Fruit fly (Drosophila melanogaster) ovary, adult (tissue): ENCODE data around the gene CG1239.

Source experiments
- CG17801 ChIP-seq: fragments of 200-800 bp; optimal IDR thresholded peaks from 2 replicates; lab custom pipeline; 2019; ENCODE audit warnings: missing biosample characterization, mild to moderate bottlenecking, missing genetic modification characterization, moderate library complexity; ENCODE audit not compliant: partially characterized antibody

The CG1239 gene

dm6 chr3R:5733181-5733580, at the start of gene CG1239:
Gene CG1239 (plus strand): TSS chr3R:5733513.
- TF ChIP-seq CG17801 (GFP tag; lab: Kevin White, UChicago), result no peak

dm6 chr3R:5684550-5685118, 48.7 kb upstream of the CG1239 start:
- no peak for TF ChIP-seq CG17801 (GFP tag; lab: Kevin White, UChicago)

- no peak for TF ChIP-seq CG17801 (GFP tag; lab: Kevin White, UChicago)
These were observed 47.9 kb upstream of the CG1239 start, which contains the start of the genes Rab23 and plx for dm6 chr3R:5685269-5686048. Gene Rab23 (minus strand): TSS chr3R:5685434. Gene plx (plus strand): TSS chr3R:5685855.

dm6 chr3R:5686049-5686757, 47.1 kb upstream of the CG1239 start:
- TF ChIP-seq CG17801 (GFP tag; lab: Kevin White, UChicago), result no peak

- no peak for TF ChIP-seq CG17801 (GFP tag; lab: Kevin White, UChicago)
These were observed 43.7 kb upstream of the CG1239 start for dm6 chr3R:5689626-5690025.

dm6 chr3R:5691042-5691441, 42.3 kb upstream of the CG1239 start:
- no peak for TF ChIP-seq CG17801 (GFP tag; lab: Kevin White, UChicago)

dm6 chr3R:5693186-5693585, 40.1 kb upstream of the CG1239 start, which contains the start of gene CG2104:
Gene CG2104 (minus strand): TSS chr3R:5693286.
- no peak for TF ChIP-seq CG17801 (GFP tag; lab: Kevin White, UChicago)

- TF ChIP-seq CG17801 (GFP tag; lab: Kevin White, UChicago), result peak; percentile 95
These were observed 38.9 kb upstream of the CG1239 start for dm6 chr3R:5694461-5694860.

dm6 chr3R:5696384-5696783, 36.9 kb upstream of the CG1239 start:
- no peak for TF ChIP-seq CG17801 (GFP tag; lab: Kevin White, UChicago)

- peak; percentile 11 for TF ChIP-seq CG17801 (GFP tag; lab: Kevin White, UChicago)
These were observed 32.2 kb upstream of the CG1239 start for dm6 chr3R:5701104-5701503.

- TF ChIP-seq CG17801 (GFP tag; lab: Kevin White, UChicago), result no peak
These were observed 28.3 kb upstream of the CG1239 start for dm6 chr3R:5704982-5705381.

- peak; percentile 54 for TF ChIP-seq CG17801 (GFP tag; lab: Kevin White, UChicago)
These were observed 27.7 kb upstream of the CG1239 start for dm6 chr3R:5705469-5706067.

- no peak for TF ChIP-seq CG17801 (GFP tag; lab: Kevin White, UChicago)
These were observed 16.5 kb upstream of the CG1239 start, which contains the start of gene cas for dm6 chr3R:5716755-5717309. Gene cas (minus strand): TSS chr3R:5716805.

dm6 chr3R:5723122-5723521, 10.2 kb upstream of the CG1239 start:
- no peak for TF ChIP-seq CG17801 (GFP tag; lab: Kevin White, UChicago)
